Worm (Caenorhabditis elegans) whole organism, early embryonic: ENCODE measurements around the gene fcho-1.

Source experiments
- B0310.2 ChIP-seq: sonication (generic microtip); optimal IDR thresholded peaks from 2 replicates; lab custom pipeline; 2016; ENCODE audit warnings: mild to moderate bottlenecking, missing genetic modification characterization, missing compliant biosample characterization
- ama-1 ChIP-seq: fragments of 150-350 bp; optimal IDR thresholded peaks from 2 replicates; lab custom pipeline; 2014

ce11 chrII:1357905-1358304 is 47.6 kb downstream of the fcho-1 start, which contains the start of gene C13A10.2:
- TF ChIP-seq ama-1, result no peak
- no peak for TF ChIP-seq B0310.2 (tag; lab: Kevin White, UChicago)
